Fruit fly (Drosophila melanogaster) whole organism, prepupa: ENCODE data around the gene RpL15.

Experiments used
- CG11902 ChIP-seq: fragments of 200-800 bp; sonication (Bioruptor generic); optimal IDR thresholded peaks from 3 replicates; lab custom pipeline; 2016; ENCODE audit warnings: missing biosample characterization, missing genetic modification characterization
- CG15336 ChIP-seq: fragments of 200-800 bp; sonication (Bioruptor generic); IDR thresholded peaks from 2 replicates; pipeline ENCODE4 v1.3.6; 2022; ENCODE audit warnings: missing biosample characterization, missing genetic modification characterization
- CG1621 ChIP-seq: fragments of 200-800 bp; sonication (Bioruptor generic); optimal IDR thresholded peaks from 3 replicates; lab custom pipeline; 2018; ENCODE audit warnings: missing biosample characterization, mild to moderate bottlenecking, missing genetic modification characterization
- CG3032 ChIP-seq: fragments of 200-800 bp; optimal IDR thresholded peaks from 2 replicates; lab custom pipeline; 2019; ENCODE audit warnings: missing biosample characterization, mild to moderate bottlenecking, missing genetic modification characterization, moderate library complexity
- CG31627 ChIP-seq: fragments of 200-800 bp; sonication (Bioruptor generic); optimal IDR thresholded peaks from 3 replicates; lab custom pipeline; 2016; ENCODE audit warnings: missing biosample characterization, missing genetic modification characterization
- CG32006 ChIP-seq: fragments of 200-800 bp; sonication (Bioruptor generic); optimal IDR thresholded peaks from 3 replicates; lab custom pipeline; 2017; ENCODE audit warnings: missing biosample characterization, mild to moderate bottlenecking, missing genetic modification characterization
- CG34406 ChIP-seq: fragments of 200-800 bp; sonication (Bioruptor generic); optimal IDR thresholded peaks from 3 replicates; lab custom pipeline; 2016; ENCODE audit warnings: missing biosample characterization, missing genetic modification characterization
- CG6163 ChIP-seq: fragments of 200-800 bp; sonication (Bioruptor generic); IDR thresholded peaks from 3 replicates; pipeline ENCODE4 v1.3.6; 2022; ENCODE audit warnings: missing biosample characterization, missing genetic modification characterization
- CG6808 ChIP-seq: fragments of 200-800 bp; sonication (Bioruptor generic); optimal IDR thresholded peaks from 3 replicates; lab custom pipeline; 2017; ENCODE audit warnings: missing biosample characterization, missing genetic modification characterization, mild to moderate bottlenecking, moderate library complexity, missing genetic modification reagents
- CG8119 ChIP-seq: fragments of 200-800 bp; sonication (Bioruptor generic); IDR thresholded peaks from 3 replicates; pipeline ENCODE4 v1.3.6; 2022; ENCODE audit warnings: missing biosample characterization, missing genetic modification characterization
- CG8632 ChIP-seq: fragments of 200-800 bp; sonication (Bioruptor generic); optimal IDR thresholded peaks from 3 replicates; lab custom pipeline; 2016; ENCODE audit warnings: missing biosample characterization, missing genetic modification characterization
- Eip75B ChIP-seq: fragments of 200-800 bp; sonication (Bioruptor generic); optimal IDR thresholded peaks from 3 replicates; lab custom pipeline; 2016; ENCODE audit warnings: missing biosample characterization, missing genetic modification characterization
- Eip93F ChIP-seq: fragments of 200-800 bp; sonication (Bioruptor generic); optimal IDR thresholded peaks from 2 replicates; lab custom pipeline; 2016; ENCODE audit warnings: missing biosample characterization, mild to moderate bottlenecking, missing genetic modification characterization
- Ets96B ChIP-seq: fragments of 200-800 bp; optimal IDR thresholded peaks from 2 replicates; lab custom pipeline; 2019; ENCODE audit warnings: missing biosample characterization, mild to moderate bottlenecking, missing genetic modification characterization, moderate library complexity
- Gug ChIP-seq: fragments of 200-800 bp; sonication (Bioruptor generic); IDR thresholded peaks from 2 replicates; pipeline ENCODE4 v1.3.6; 2022; ENCODE audit warnings: missing biosample characterization, missing genetic modification characterization
- Hr39 ChIP-seq: fragments of 200-800 bp; sonication (Bioruptor generic); optimal IDR thresholded peaks from 2 replicates; lab custom pipeline; 2016; ENCODE audit warnings: missing biosample characterization, missing genetic modification characterization
- Hr4 ChIP-seq: fragments of 200-800 bp; sonication (Bioruptor generic); optimal IDR thresholded peaks from 3 replicates; lab custom pipeline; 2016; ENCODE audit warnings: missing biosample characterization, missing genetic modification characterization
- OdsH ChIP-seq: fragments of 200-800 bp; sonication (Bioruptor generic); optimal IDR thresholded peaks from 3 replicates; lab custom pipeline; 2016; ENCODE audit warnings: missing biosample characterization, missing genetic modification characterization
- Sox14 ChIP-seq: fragments of 200-800 bp; sonication (Bioruptor generic); optimal IDR thresholded peaks from 3 replicates; lab custom pipeline; 2016; ENCODE audit warnings: missing biosample characterization, missing genetic modification characterization
- Sox15 ChIP-seq: fragments of 200-800 bp; sonication (Bioruptor generic); optimal IDR thresholded peaks from 3 replicates; lab custom pipeline; 2016; ENCODE audit warnings: missing biosample characterization, missing genetic modification characterization
- achi ChIP-seq: fragments of 200-800 bp; sonication (Bioruptor generic); optimal IDR thresholded peaks from 3 replicates; lab custom pipeline; 2016; ENCODE audit warnings: missing biosample characterization, missing genetic modification characterization
- fkh ChIP-seq: fragments of 200-800 bp; sonication (Bioruptor generic); optimal IDR thresholded peaks from 3 replicates; lab custom pipeline; 2017; ENCODE audit warnings: missing biosample characterization, mild to moderate bottlenecking, missing genetic modification characterization, moderate library complexity
- lz ChIP-seq: fragments of 200-800 bp; sonication (Bioruptor generic); optimal IDR thresholded peaks from 3 replicates; lab custom pipeline; 2016; ENCODE audit warnings: missing biosample characterization, missing genetic modification characterization
- pdm3 ChIP-seq: fragments of 200-800 bp; sonication (Bioruptor generic); optimal IDR thresholded peaks from 3 replicates; lab custom pipeline; 2016; ENCODE audit warnings: missing biosample characterization, missing genetic modification characterization
- salr ChIP-seq, 2 experiments: fragments of 200-800 bp; sonication (Bioruptor generic); optimal IDR thresholded peaks; 3 replicates each; lab custom pipeline; 2016 to 2018; ENCODE audit warnings: missing biosample characterization in 2 of 2, missing genetic modification characterization in 2 of 2, mild to moderate bottlenecking in 1 of 2
- spab ChIP-seq: fragments of 200-800 bp; sonication (Bioruptor generic); optimal IDR thresholded peaks from 2 replicates; lab custom pipeline; 2017; ENCODE audit warnings: missing biosample characterization, mild to moderate bottlenecking, missing genetic modification characterization, missing genetic modification reagents
- ss ChIP-seq, 2 experiments: fragments of 200-800 bp; sonication (Bioruptor generic); optimal IDR thresholded peaks; 2 replicates in 1 of 2; 3 replicates in 1 of 2; lab custom pipeline; 2017 to 2018; ENCODE audit warnings: mild to moderate bottlenecking in 2 of 2, missing biosample characterization in 2 of 2, missing genetic modification characterization in 2 of 2, moderate library complexity in 1 of 2
- svp ChIP-seq: fragments of 200-800 bp; sonication (Bioruptor generic); peaks from one replicate; lab custom pipeline; 2016; ENCODE audit warnings: missing biosample characterization, missing genetic modification characterization
- topi ChIP-seq: fragments of 200-800 bp; sonication (Bioruptor generic); optimal IDR thresholded peaks from 3 replicates; lab custom pipeline; 2016; ENCODE audit warnings: missing biosample characterization, missing genetic modification characterization
- vri ChIP-seq: fragments of 200-800 bp; sonication (Bioruptor generic); optimal IDR thresholded peaks from 3 replicates; lab custom pipeline; 2016; ENCODE audit warnings: missing biosample characterization, mild to moderate bottlenecking, missing genetic modification characterization

RpL15 gene

DNA sequence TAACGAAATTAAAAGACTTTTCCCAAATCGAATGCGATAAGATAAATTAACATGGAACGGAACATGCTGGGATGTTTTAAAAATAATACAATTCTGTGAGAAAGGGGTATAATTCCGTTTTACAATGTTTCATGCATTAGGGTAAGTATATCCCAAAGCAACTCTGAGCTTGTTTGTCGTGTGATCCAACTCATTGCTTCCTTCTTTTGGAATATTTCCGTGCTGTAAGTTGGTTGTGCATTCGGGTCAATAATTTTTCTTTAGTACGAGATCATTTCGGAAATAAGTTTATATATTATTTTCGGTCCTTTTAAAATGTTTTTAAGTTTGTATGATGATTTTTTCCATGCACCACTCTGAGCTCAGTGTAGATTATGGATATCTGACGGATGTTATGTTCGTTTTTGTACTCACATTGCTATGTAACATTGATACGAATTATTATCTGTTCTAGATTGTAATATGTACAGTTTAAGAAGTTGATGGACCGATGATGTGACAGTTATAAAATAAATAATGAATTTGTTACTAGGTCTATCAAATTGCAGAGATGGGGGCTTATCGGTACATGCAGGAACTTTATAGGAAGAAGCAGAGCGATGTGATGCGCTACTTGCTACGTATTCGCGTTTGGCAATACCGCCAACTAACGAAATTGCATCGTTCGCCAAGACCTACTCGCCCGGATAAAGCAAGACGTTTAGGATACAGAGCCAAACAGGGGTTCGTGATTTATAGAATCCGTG, at the start of gene RpL15 (continued):
- TF ChIP-seq CG15336: no peak
- no peak for TF ChIP-seq ss (GFP tag; optimal IDR thresholded peaks at IDR 0.05; lab: Kevin White, UChicago)
- peak; percentile 41 for TF ChIP-seq OdsH (GFP tag; lab: Kevin White, UChicago)
- no peak for TF ChIP-seq CG6808 (GFP tag; lab: Kevin White, UChicago)
- TF ChIP-seq Hr39: peak; percentile 36
- no peak for TF ChIP-seq CG32006 (GFP tag; lab: Kevin White, UChicago)
- TF ChIP-seq CG1621 (tag; lab: Kevin White, UChicago): no peak
- TF ChIP-seq Sox14 (GFP tag; lab: Kevin White, UChicago): no peak

DNA sequence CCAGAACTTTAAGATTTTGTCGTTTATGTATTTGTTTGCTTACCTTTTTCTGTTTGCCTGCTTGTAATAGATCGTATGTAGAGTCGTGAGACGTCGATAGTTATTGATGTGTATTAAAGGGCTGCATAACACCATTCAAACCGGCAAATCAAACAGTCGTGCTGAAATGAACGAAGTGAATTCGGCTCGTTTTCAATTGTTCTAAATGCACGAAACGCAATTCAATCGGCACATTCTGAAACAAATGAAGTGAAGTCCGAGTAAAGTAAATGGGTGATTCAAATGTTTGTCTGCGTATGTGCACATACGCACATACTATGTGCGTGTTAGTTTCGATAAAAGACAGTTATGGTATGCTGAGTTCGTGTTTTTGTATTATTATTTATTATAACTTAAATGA, 5.1 kb upstream of the RpL15 start:
- TF ChIP-seq Sox15 (GFP tag; lab: Kevin White, UChicago) (no peak), CG3032 (no peak)

DNA sequence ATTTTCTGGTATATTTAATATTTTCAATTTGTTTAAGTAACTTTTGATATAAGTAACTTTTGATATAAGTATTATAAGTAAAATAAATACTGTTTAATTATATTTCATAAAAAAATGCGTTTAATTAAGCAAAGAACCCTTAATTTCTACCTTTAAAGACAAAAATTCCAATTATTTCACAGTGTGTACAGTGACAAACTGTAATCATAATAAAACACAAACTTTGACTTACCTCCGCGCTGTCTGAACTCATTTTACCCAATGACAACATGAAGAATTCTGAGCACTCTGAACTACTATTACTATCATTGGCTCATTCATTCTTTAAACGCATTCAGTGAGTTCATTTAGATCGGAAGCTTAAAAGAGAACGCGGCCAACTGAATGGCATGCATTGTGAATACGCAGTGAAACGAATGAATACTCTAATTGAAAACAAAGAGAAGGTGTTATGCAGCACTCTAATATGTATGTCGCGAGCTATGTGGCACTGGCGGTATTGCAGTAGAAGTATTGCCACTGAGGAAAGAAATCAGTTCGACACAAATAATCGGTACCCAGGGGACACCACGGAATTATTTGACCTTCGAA, 2.6 kb upstream of the RpL15 start:
- TF ChIP-seq vri (GFP tag; lab: Kevin White, UChicago) (no peak), CG11902 (no peak), CG6163 (GFP tag; lab: Robert Waterston, UW) (no peak), CG6808 (GFP tag; lab: Kevin White, UChicago) (no peak), ss (GFP tag; optimal IDR thresholded peaks at IDR 0.05; lab: Kevin White, UChicago) (no peak), CG8119 (GFP tag; lab: Robert Waterston, UW) (no peak), salr (GFP tag; optimal IDR thresholded peaks at IDR 0.05; lab: Kevin White, UChicago) (no peak), achi (GFP tag; lab: Kevin White, UChicago) (no peak), Gug (GFP tag; lab: Robert Waterston, UW) (no peak), svp (GFP tag; lab: Kevin White, UChicago) (no peak), CG15336 (no peak), CG34406 (GFP tag; lab: Kevin White, UChicago) (no peak), spab (GFP tag; lab: Kevin White, UChicago) (no peak), Ets96B (tag; lab: Kevin White, UChicago) (no peak)

DNA sequence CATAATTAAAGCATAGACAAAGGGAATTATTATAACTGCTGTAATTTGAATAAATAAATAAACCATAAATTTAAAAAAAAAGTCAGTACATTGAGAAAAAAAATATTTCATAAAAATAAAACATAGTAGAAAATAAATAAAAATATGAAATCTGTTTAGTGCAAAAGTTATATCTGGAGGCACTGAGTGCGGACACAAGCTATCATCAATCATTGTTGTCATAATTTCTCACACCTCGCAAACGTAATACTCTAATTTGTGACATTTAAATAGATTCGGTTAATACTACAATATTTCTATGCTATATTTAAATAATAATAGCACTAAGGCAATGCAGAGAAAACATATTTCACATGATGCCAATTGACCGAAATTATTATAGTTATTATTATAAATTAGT, 1.4 kb upstream of the RpL15 start:
- TF ChIP-seq CG32006 (GFP tag; lab: Kevin White, UChicago) (no peak), OdsH (GFP tag; lab: Kevin White, UChicago) (no peak), salr (GFP tag; optimal IDR thresholded peaks at IDR 0.05; lab: Kevin White, UChicago) (no peak), CG8632 (GFP tag; lab: Kevin White, UChicago) (no peak), Hr4 (GFP tag; lab: Kevin White, UChicago) (no peak), Eip93F (GFP tag; lab: Kevin White, UChicago) (no peak), Eip75B (GFP tag; lab: Kevin White, UChicago) (no peak)

DNA sequence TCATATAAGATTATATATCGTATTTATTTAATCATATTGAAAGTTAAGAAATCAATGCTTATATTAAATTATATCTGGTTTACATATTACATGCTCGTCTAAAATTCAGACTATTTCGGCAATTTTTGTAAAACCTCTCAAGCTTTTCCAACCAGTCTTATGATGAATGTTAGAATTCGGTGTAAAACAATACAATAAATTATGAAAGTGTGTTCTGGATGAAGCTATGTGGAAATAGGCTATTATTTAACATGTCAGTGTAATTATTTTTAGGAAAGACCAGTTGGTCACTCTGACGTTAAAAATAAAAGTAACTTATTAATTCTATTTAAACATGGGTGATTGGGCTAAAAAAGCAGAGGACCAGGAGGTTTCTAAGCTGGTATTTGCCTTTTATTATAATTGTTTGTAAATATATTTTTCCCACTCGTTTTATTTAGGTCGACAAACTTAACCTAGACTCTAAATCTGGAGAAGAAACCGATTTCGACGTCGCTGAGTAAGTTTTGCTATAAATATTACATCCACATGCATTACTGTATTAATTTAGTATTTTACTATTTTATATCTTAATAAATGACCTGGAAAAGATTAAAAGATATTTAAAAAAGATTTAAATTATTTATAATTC, 12.1 kb downstream of the RpL15 start, which contains the start of gene Dbp80:
TSS of gene Dbp80 (plus strand) at position 276 of the 631 bp plus-strand sequence.
- TF ChIP-seq CG31627: peak; percentile 30
- TF ChIP-seq pdm3 (GFP tag; lab: Kevin White, UChicago): peak; percentile 17
- TF ChIP-seq topi: no peak
- peak; percentile 19 for TF ChIP-seq Hr39
- peak; percentile 70 for TF ChIP-seq svp (GFP tag; lab: Kevin White, UChicago)
- no peak for TF ChIP-seq fkh
- TF ChIP-seq lz: no peak
- peak; percentile 13 for TF ChIP-seq OdsH (GFP tag; lab: Kevin White, UChicago)
